Worm (Caenorhabditis elegans): ENCODE measurements around the gene Y41G9A.10.

- TF ChIP-seq ama-1 (optimal IDR thresholded peaks at IDR 0.05) (no peak), B0310.2 (tag; optimal IDR thresholded peaks at IDR 0.05) (no peak), ceh-13 (GFP tag; optimal IDR thresholded peaks at IDR 0.05) (no peak), tbx-37 (GFP tag; conservative IDR thresholded peaks at IDR 0.05) (no peak), hmbx-1 (tag; optimal IDR thresholded peaks at IDR 0.05) (no peak), hmg-4 (GFP tag; optimal IDR thresholded peaks at IDR 0.05) (no peak), F13C5.2 (tag; optimal IDR thresholded peaks at IDR 0.05) (no peak)
Observed at ce11 chrX:2940572-2940971, 5.8 kb downstream of the Y41G9A.10 start, which contains the start of gene pfk-1.1.
